Worm (Caenorhabditis elegans): Measurements from ENCODE around the gene C50D2.7.
A peak's percentile ranks its signal among the peaks of the same experiment; 100 is the strongest.

ce11 chrII:97992-98763, 3.1 kb upstream of the C50D2.7 start, which contains the start of the genes luc-7L3 and sftb-6:
- TF ChIP-seq egl-27 (tag; optimal IDR thresholded peaks at IDR 0.05) (no peak), lsy-2 (tag; optimal IDR thresholded peaks at IDR 0.05) (peak in 1 of 2 experiments; percentile 72), lin-39 (tag; optimal IDR thresholded peaks at IDR 0.05) (no peak), unc-62 (GFP tag; optimal IDR thresholded peaks at IDR 0.05 in 1 of 2) (no peak), unc-62 (tag; optimal IDR thresholded peaks at IDR 0.05) (no peak), lin-38 (GFP tag; IDR thresholded peaks at IDR 0.05) (peak; percentile 26), ceh-20 (GFP tag; IDR thresholded peaks at IDR 0.05) (no peak), R02D3.7 (tag; optimal IDR thresholded peaks at IDR 0.05) (peak; percentile 83), snpc-4 (tag; optimal IDR thresholded peaks at IDR 0.05) (no peak), ceh-82 (tag; optimal IDR thresholded peaks at IDR 0.05) (no peak), ceh-62 (tag; optimal IDR thresholded peaks at IDR 0.05) (no peak), nhr-25 (tag; optimal IDR thresholded peaks at IDR 0.05; ENCODE audit: borderline replicate concordance, insufficient read depth) (no peak), ztf-11 (tag; optimal IDR thresholded peaks at IDR 0.05) (no peak)
